Worm (Caenorhabditis elegans) whole organism, midembryonic: ENCODE results near the gene dlg-1.

Experiments used
- T22C8.4 ChIP-seq: fragments of 200-800 bp; sonication (Bioruptor generic); IDR thresholded peaks from 2 replicates; pipeline ENCODE4 v1.3.6; 2022; ENCODE audit warnings: missing genetic modification characterization, missing compliant biosample characterization
- cog-1 ChIP-seq: sonication (generic microtip); optimal IDR thresholded peaks from 2 replicates; lab custom pipeline; 2016; ENCODE audit warnings: missing genetic modification characterization, missing compliant biosample characterization
- flt-1 ChIP-seq: fragments of 200-800 bp; sonication (Bioruptor generic); IDR thresholded peaks from 2 replicates; pipeline ENCODE4 v1.3.6; 2022; ENCODE audit warnings: missing genetic modification characterization, missing compliant biosample characterization
- klf-2 ChIP-seq: fragments of 200-800 bp; sonication (Bioruptor generic); conservative IDR thresholded peaks from 2 replicates; pipeline ENCODE4 v1.3.6; 2022; ENCODE audit warnings: missing genetic modification reagents, missing genetic modification characterization, missing compliant biosample characterization
- med-1 ChIP-seq: sonication (generic microtip); optimal IDR thresholded peaks from 2 replicates; lab custom pipeline; 2017; ENCODE audit warnings: missing genetic modification characterization, mild to moderate bottlenecking, missing compliant biosample characterization, antibody characterized with exemption, missing genetic modification reagents; ENCODE audit not compliant: insufficient read depth
- ref-1 ChIP-seq: fragments of 200-800 bp; sonication (Bioruptor generic); conservative IDR thresholded peaks from 2 replicates; pipeline ENCODE4 v1.3.6; 2022; ENCODE audit warnings: missing genetic modification reagents, missing genetic modification characterization, missing compliant biosample characterization
- tab-1 ChIP-seq: fragments of 200-800 bp; sonication (Bioruptor generic); IDR thresholded peaks from 2 replicates; pipeline ENCODE4 v1.3.6; 2022; ENCODE audit warnings: missing genetic modification characterization, missing compliant biosample characterization
- ztf-23 ChIP-seq: fragments of 200-800 bp; sonication (Bioruptor generic); IDR thresholded peaks from 2 replicates; pipeline ENCODE4 v1.3.6; 2022; ENCODE audit warnings: missing genetic modification reagents, missing genetic modification characterization, missing compliant biosample characterization
- ztf-29 ChIP-seq: fragments of 200-800 bp; sonication (Bioruptor generic); IDR thresholded peaks from 2 replicates; pipeline ENCODE4 v1.3.6; 2022; ENCODE audit warnings: missing genetic modification reagents, missing genetic modification characterization, missing compliant biosample characterization

Gene dlg-1

DNA sequence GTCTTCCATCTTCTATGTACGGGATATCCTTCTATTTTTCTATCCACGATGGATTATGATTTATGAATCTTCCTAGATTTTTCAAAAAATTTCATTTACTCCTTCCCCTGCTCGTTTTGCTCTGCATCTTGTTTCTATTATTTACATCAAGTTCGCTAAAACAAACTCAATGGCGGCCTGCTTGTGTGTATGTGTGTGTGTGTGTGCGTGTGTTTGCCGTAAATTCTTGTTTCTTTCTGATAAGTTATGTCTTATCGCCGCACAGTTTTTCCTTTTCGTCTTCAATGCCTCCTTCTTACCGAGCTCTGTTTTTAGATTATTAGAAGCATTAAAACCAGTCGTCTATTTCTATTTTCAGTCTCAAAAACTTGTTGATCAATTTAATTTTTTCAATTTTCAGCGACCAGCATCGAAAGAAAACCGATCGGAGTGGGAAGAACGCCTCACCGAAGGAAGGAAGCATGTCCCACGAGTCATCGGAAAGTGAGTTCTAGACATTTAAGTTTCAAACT, at the start of gene dlg-1:
TSS of gene dlg-1 (plus strand) at position 401 of the 512 bp plus-strand sequence.
- TF ChIP-seq med-1 (GFP tag; lab: Kevin White, UChicago) (no peak), ref-1 (GFP tag; lab: Robert Waterston, UW) (no peak), klf-2 (no peak), cog-1 (tag; lab: Kevin White, UChicago) (no peak), ztf-23 (no peak), flt-1 (GFP tag; lab: Robert Waterston, UW) (no peak), T22C8.4 (GFP tag; lab: Robert Waterston, UW) (no peak), ztf-29 (no peak), tab-1 (no peak)

- no peak for TF ChIP-seq ztf-23
- TF ChIP-seq tab-1: no peak
Measured at ce11 chrX:5433912-5434311, 45.6 kb upstream of the dlg-1 start.

DNA sequence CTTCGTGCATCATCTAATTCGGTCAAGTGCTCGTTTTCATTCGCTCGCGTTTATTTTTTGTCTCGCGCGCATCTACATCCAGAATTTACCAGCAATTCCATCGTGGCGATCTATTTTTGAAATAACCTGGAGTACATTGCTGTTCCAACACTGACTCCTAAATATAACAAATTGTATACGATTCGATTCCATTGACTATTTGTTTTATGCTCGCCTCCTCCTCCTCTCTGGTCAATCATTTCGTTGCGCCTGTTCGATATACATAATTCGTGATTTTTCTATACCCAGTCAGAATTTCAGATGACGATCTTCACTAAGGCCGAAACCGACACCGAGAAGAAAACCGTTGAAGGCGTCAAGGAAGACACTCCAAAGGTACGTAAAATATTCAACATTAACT, 34.6 kb upstream of the dlg-1 start, which contains the start of gene itm-2:
TSS of gene itm-2 (plus strand) at position 301 of the 400 bp plus-strand sequence.
- TF ChIP-seq flt-1 (GFP tag; lab: Robert Waterston, UW) (no peak), med-1 (GFP tag; lab: Kevin White, UChicago) (no peak), ref-1 (GFP tag; lab: Robert Waterston, UW) (no peak), ztf-29 (no peak), tab-1 (no peak)

DNA sequence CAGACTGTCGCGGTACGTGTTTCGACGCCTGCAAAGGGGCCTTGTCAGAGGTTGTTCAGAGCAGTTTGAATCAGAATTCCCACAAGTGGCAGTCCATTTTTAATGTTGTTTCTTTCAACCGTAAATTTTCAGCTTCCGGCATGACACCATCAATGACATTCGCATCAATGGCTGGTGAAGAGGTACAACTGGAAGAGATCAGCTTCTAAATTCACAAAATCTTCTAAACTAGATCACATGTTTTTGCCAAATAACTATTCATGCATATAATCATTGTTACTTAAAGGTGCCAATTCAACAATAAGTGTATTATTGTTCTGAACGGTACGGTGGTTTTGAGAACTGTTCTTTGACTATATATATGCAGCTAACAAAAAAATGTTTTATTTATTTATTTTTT, 32.1 kb upstream of the dlg-1 start:
- TF ChIP-seq ztf-29: no peak
- TF ChIP-seq ztf-23: no peak
- TF ChIP-seq klf-2: no peak
- no peak for TF ChIP-seq ref-1 (GFP tag; lab: Robert Waterston, UW)
- no peak for TF ChIP-seq med-1 (GFP tag; lab: Kevin White, UChicago)
- no peak for TF ChIP-seq cog-1 (tag; lab: Kevin White, UChicago)
- no peak for TF ChIP-seq tab-1
- TF ChIP-seq flt-1 (GFP tag; lab: Robert Waterston, UW): no peak
- no peak for TF ChIP-seq T22C8.4 (GFP tag; lab: Robert Waterston, UW)

DNA sequence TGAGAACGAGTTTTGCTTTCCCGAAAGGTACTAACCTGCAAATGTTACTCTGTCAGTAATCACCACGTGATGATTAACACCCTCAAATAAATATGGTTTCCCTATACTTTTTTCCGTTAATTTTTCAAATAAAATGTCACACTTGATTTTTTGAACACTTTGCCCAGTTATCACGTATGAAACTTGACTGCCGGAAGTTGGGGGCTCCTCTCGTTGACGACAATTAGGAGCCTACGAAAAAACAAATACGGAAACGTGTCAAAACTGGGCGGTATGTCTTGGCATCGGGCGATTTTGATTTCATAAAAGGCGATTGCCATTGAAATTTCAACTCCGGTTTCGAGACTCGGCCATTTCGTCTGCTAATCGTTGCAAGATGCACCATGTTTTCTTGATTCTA, 31.6 kb upstream of the dlg-1 start, which contains the start of gene C25F6.8:
TSS of gene C25F6.8 (plus strand) at position 301 of the 400 bp plus-strand sequence.
- TF ChIP-seq med-1 (GFP tag; lab: Kevin White, UChicago) (no peak), ztf-29 (no peak), flt-1 (GFP tag; lab: Robert Waterston, UW) (no peak), cog-1 (tag; lab: Kevin White, UChicago) (no peak), ztf-23 (no peak), ref-1 (GFP tag; lab: Robert Waterston, UW) (no peak), T22C8.4 (GFP tag; lab: Robert Waterston, UW) (no peak), tab-1 (no peak), klf-2 (no peak)

DNA sequence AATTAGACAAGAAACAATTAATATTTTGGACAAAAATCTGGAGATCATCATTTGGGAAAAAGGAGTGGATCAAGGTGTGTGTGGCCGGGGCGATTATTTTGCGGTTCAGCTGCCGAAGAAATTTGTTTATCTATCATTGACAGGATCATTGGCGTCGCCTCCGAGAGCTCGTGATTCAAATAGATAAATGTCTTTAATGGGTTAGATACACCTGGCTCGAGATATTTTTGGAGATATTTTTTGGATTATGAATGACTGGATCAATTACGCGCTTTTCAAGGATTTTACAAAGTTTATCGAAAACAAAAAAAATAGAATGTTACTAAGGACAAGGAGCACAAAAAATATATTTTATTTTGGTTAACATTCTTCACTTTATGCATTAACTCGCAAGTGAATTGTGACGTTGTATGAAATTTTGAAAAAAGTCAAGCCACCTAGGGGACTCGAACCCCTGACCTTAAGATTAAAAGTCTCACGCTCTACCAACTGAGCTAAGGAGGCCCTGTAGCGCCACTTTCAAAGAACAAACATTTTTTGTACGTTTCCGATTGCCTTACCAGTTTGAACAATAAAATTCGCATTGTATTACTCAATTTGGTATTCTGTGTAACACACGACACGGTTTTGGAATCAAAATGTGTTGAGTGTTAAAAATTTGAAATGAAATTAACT, 28.6 kb upstream of the dlg-1 start, which contains the start of gene C25F6.6:
TSS of gene C25F6.6 (minus strand) at position 51 of the 675 bp plus-strand sequence.
- TF ChIP-seq flt-1 (GFP tag; lab: Robert Waterston, UW) (no peak), cog-1 (tag; lab: Kevin White, UChicago) (no peak), med-1 (GFP tag; lab: Kevin White, UChicago) (no peak), klf-2 (no peak), tab-1 (no peak), ref-1 (GFP tag; lab: Robert Waterston, UW) (no peak), ztf-29 (no peak), ztf-23 (no peak), T22C8.4 (GFP tag; lab: Robert Waterston, UW) (no peak)

- no peak for TF ChIP-seq tab-1
- TF ChIP-seq ref-1 (GFP tag; lab: Robert Waterston, UW): no peak
- no peak for TF ChIP-seq cog-1 (tag; lab: Kevin White, UChicago)
- no peak for TF ChIP-seq flt-1 (GFP tag; lab: Robert Waterston, UW)
- no peak for TF ChIP-seq ztf-23
- TF ChIP-seq ztf-29: no peak
- TF ChIP-seq T22C8.4 (GFP tag; lab: Robert Waterston, UW): no peak
- TF ChIP-seq klf-2: no peak
- no peak for TF ChIP-seq med-1 (GFP tag; lab: Kevin White, UChicago)
Measured at ce11 chrX:5451706-5452105, 27.8 kb upstream of the dlg-1 start.

ce11 chrX:5455107-5455506, 24.4 kb upstream of the dlg-1 start:
- no peak for TF ChIP-seq flt-1 (GFP tag; lab: Robert Waterston, UW)
- TF ChIP-seq ref-1 (GFP tag; lab: Robert Waterston, UW): no peak
- no peak for TF ChIP-seq ztf-29
- no peak for TF ChIP-seq tab-1
- no peak for TF ChIP-seq med-1 (GFP tag; lab: Kevin White, UChicago)
- no peak for TF ChIP-seq cog-1 (tag; lab: Kevin White, UChicago)
- TF ChIP-seq ztf-23: no peak
- TF ChIP-seq T22C8.4 (GFP tag; lab: Robert Waterston, UW): no peak
- no peak for TF ChIP-seq klf-2

DNA sequence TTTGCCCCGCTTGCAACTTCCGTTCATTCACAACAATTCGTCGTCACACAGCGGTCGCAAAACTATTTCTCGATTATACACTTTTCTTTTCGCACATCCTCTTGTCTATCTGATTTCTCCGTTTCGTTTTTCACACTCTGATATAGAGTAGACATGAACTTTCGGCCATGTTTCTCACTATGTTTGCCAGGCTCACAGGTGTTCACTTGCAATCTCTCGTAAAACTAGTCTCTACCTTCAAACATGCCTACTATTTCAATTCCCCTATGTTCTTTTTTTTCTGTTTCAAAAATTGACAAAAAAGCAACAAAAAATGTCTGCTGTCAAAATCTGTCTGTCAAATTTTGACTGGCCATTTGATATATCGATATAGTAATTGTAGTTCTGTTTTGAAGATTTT, 22.3 kb upstream of the dlg-1 start:
- TF ChIP-seq flt-1 (GFP tag; lab: Robert Waterston, UW): no peak

DNA sequence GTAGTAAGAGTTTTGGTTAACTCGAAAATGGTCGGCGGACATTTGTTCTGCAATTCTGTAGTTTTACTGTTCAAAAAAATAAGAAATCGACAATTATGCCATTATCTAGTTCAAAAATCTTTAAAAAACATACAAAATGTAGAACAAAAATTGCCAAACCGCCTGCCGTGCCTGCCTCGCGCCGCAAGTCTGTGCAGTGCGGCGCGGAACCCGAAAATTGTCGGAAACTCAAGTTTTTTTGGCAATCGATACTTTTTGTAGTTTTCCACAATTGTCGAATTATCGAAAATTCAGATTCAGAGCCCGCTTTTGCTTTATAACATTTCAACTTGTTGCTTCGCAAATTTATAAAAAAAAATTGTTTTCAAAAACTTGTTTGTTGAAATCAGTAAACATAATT, 21.5 kb upstream of the dlg-1 start:
- TF ChIP-seq T22C8.4 (GFP tag; lab: Robert Waterston, UW) (no peak), ztf-23 (no peak), flt-1 (GFP tag; lab: Robert Waterston, UW) (no peak), ztf-29 (no peak), tab-1 (no peak), cog-1 (tag; lab: Kevin White, UChicago) (no peak), ref-1 (GFP tag; lab: Robert Waterston, UW) (no peak), klf-2 (no peak), med-1 (GFP tag; lab: Kevin White, UChicago) (no peak)
